Worm (Caenorhabditis elegans): ENCODE data around the gene peli-1.

peli-1 gene

DNA sequence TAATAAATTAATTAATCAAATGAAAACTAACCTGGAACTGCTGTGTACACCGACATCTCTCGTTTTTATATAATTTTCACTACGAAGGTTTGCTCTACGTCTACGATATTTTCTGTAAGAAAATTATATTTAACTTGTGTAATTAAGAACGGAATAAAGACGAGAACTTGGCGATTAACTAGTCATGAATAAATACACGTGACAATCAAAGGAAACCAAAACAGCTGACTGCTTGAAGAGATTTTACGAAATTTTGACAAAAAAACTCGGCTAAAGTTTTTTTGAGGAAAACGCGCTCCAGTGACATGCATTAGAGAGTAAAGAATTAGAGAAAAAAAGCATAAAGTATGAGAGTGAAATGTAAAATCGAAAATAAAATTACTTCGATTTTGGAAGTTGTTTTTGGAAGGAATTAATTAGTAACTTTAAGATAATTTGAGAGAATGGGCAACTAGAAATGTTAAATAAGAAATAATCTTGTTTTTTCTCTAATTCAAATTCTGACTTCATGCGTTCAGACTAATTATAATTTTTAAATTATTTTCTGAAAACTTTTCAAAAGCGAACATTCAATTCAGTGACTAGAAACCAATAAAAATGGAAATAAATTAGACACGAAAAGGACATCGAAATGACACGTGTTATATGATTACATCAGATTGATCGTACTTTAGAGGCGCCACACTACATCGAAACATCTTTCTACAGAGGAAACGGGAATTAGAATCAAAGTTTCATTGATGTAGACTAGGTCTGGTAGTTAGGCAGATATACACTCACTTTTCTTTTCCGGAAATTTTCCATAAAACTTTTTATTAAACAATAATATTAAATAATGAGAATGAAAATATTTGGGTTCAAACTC lies 18.3 kb upstream of the peli-1 start, which contains the start of gene F25B4.7:
F25B4.7 (minus strand) TSS at position 112 of the 865 bp plus-strand sequence.
- TF ChIP-seq nhr-25 (tag; optimal IDR thresholded peaks at IDR 0.05) = peak; percentile 33
- TF ChIP-seq elt-1 (tag; optimal IDR thresholded peaks at IDR 0.05) = no peak
- no peak for TF ChIP-seq aly-2 (tag; optimal IDR thresholded peaks at IDR 0.05)
- TF ChIP-seq C34F6.9 (tag; optimal IDR thresholded peaks at IDR 0.05) = peak; percentile 68
- no peak for TF ChIP-seq nhr-77 (tag; optimal IDR thresholded peaks at IDR 0.05)
- TF ChIP-seq unc-55 (GFP tag; optimal IDR thresholded peaks at IDR 0.05) = peak; percentile 64
- peak; percentile 40 for TF ChIP-seq fos-1 (tag; optimal IDR thresholded peaks at IDR 0.05)
- TF ChIP-seq sma-9 (GFP tag; optimal IDR thresholded peaks at IDR 0.05) = peak; percentile 74
- TF ChIP-seq sma-9 (tag; optimal IDR thresholded peaks at IDR 0.05) = no peak
- peak in 1 of 2 experiments; percentile 41 for TF ChIP-seq lsy-2 (tag; optimal IDR thresholded peaks at IDR 0.05)
- TF ChIP-seq nhr-129 (tag; optimal IDR thresholded peaks at IDR 0.05) = peak; percentile 82
- peak; percentile 41 for TF ChIP-seq nhr-21 (tag; optimal IDR thresholded peaks at IDR 0.05)
- peak; percentile 67 for TF ChIP-seq crh-2 (tag; optimal IDR thresholded peaks at IDR 0.05)
- TF ChIP-seq sma-3 (GFP tag; optimal IDR thresholded peaks at IDR 0.05) = no peak
- TF ChIP-seq nhr-11 (tag; optimal IDR thresholded peaks at IDR 0.05) = no peak

DNA sequence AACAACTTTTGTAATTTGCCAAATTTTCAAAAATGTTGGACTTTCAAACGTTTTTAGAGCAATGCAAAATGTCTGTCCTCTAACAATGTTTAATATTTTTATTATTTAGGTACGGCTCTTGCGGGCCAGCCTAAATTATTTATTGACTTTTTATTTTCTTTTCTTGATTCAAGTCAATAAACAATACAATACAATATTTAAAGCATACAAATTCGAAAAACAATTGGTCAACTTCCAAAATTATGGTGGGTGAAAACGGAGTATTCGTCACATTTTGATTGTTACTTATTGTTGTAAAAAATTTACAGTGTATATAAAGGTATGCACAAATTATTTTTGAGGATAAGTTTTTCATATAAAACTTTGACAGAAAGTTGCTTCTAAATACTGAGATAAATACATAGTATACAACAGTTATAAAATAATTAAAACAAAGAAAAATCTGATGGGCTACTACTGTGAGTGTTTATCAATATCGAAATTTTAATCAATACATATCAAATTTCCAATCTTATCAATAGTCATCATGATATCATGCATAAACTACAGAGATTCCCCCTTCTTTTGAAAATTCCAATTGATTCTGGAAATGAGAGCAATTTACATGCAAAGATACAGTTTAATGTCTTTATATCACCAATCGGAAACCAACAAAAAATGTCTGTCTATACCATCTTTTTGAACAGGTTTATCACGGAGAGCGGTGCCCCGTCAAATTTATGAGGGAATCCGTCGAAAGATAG lies 13.8 kb upstream of the peli-1 start, which contains the start of gene F25B4.8:
F25B4.8 (minus strand) TSS at position 51 of the 743 bp plus-strand sequence.
- TF ChIP-seq sem-4 (tag; optimal IDR thresholded peaks at IDR 0.05) (no peak), ama-1 (optimal IDR thresholded peaks at IDR 0.05) (no peak), fos-1 (tag; optimal IDR thresholded peaks at IDR 0.05) (peak; percentile 5)

DNA sequence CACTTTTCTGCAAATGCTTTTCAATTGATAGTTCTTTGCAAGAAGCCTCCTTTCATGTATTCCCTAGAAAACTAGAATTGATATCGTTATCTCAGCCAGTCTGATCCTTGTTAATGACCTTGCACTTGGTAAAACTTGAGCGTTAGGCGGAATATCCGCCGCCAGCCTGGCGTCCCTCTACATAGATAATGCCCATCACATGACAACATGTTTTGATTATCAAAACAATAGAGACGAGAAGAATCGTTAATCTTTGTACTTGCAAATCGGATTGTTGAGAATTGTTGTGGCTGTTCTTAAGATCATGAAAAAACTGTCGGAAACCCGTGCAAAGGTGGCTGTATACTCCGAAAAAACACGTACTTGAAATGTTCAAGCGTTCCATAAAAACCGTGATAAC lies 12.0 kb upstream of the peli-1 start:
- TF ChIP-seq sma-9 (GFP tag; optimal IDR thresholded peaks at IDR 0.05) (peak; percentile 46), sma-9 (tag; optimal IDR thresholded peaks at IDR 0.05) (no peak), lin-13 (GFP tag; optimal IDR thresholded peaks at IDR 0.05) (no peak), snpc-4 (tag; optimal IDR thresholded peaks at IDR 0.05) (no peak), nhr-25 (tag; optimal IDR thresholded peaks at IDR 0.05) (peak; percentile 48), nhr-129 (tag; optimal IDR thresholded peaks at IDR 0.05) (peak; percentile 26), R02D3.7 (tag; optimal IDR thresholded peaks at IDR 0.05) (no peak), gmeb-1 (tag; optimal IDR thresholded peaks at IDR 0.05) (peak; percentile 22), unc-62 (GFP tag; optimal IDR thresholded peaks at IDR 0.05) (no peak), ztf-4 (tag; optimal IDR thresholded peaks at IDR 0.05) (no peak), nhr-21 (tag; optimal IDR thresholded peaks at IDR 0.05) (peak; percentile 78), ceh-16 (tag; optimal IDR thresholded peaks at IDR 0.05) (no peak), unc-39 (tag; optimal IDR thresholded peaks at IDR 0.05) (no peak), blmp-1 (tag; optimal IDR thresholded peaks at IDR 0.05; ENCODE audit: insufficient read depth) (no peak), nhr-12 (tag; optimal IDR thresholded peaks at IDR 0.05) (no peak), mab-5 (tag; optimal IDR thresholded peaks at IDR 0.05) (no peak), sma-3 (GFP tag; optimal IDR thresholded peaks at IDR 0.05) (peak; percentile 38), fos-1 (tag; optimal IDR thresholded peaks at IDR 0.05) (no peak)

DNA sequence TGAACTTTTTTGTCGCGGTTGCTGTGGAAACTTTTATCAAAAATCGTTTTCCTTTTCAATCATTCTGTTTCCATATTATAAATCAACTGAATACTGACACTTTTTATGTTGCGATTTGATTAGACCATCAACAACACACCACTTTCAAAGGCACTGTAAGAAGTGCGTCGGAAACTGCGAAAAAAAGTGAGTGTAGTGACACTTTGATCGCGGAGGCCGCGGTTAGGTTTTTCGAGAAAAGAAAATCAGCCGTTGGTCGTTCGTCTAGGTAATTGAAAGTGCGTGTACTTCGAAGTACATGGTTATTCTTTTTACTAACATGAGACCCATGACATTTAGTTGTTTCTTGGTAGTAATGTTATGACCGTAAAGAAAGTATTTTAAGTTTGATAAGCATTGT lies 10.0 kb upstream of the peli-1 start:
- peak; percentile 46 for TF ChIP-seq blmp-1 (tag; optimal IDR thresholded peaks at IDR 0.05; ENCODE audit: insufficient read depth)
- peak; percentile 16 for TF ChIP-seq nhr-129 (tag; optimal IDR thresholded peaks at IDR 0.05)
- no peak for TF ChIP-seq sma-3 (GFP tag; optimal IDR thresholded peaks at IDR 0.05)

DNA sequence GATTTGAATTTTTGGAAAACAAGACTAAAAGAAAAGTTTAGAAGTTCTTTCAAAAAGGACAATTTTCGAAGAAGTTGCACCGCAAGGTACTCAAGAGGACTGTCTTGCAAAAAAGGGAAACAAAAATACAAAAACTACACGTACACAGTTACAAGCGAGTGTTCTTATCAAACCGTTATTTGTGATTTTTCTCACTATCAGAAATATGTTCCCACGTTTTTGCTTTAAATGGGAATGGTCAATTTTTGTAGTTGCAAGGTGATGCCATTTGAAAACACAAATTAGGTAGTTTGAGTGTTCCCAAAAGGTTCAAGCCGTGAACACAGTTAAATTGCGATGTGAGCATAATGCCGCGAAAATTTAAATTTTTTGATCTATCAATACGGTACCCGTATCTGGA lies 9.4 kb upstream of the peli-1 start:
- no peak for TF ChIP-seq alr-1 (tag; optimal IDR thresholded peaks at IDR 0.05)
- TF ChIP-seq snpc-4 (tag; optimal IDR thresholded peaks at IDR 0.05) = no peak
- no peak for TF ChIP-seq Y55F3AM.14 (GFP tag; optimal IDR thresholded peaks at IDR 0.05)
- TF ChIP-seq fos-1 (tag; optimal IDR thresholded peaks at IDR 0.05) = peak; percentile 38
- TF ChIP-seq ceh-16 (tag; optimal IDR thresholded peaks at IDR 0.05) = no peak
- no peak for TF ChIP-seq sem-4 (tag; optimal IDR thresholded peaks at IDR 0.05)
